Worm (Caenorhabditis elegans) whole organism, early embryonic: ENCODE measurements around the gene dnj-9.
A peak's percentile ranks its signal among the peaks of the same experiment; 100 is the strongest.
"Not testable (repeated sequence)": the region's sequence is repeated elsewhere in the genome, so short reads cannot be mapped to it uniquely, and the experiment has no call there.

Experiments
- B0310.2 ChIP-seq: sonication (generic microtip); optimal IDR thresholded peaks from 2 replicates; lab custom pipeline; 2016; ENCODE audit warnings: mild to moderate bottlenecking, missing genetic modification characterization, missing compliant biosample characterization
- F13C5.2 ChIP-seq: sonication (generic microtip); optimal IDR thresholded peaks from 2 replicates; lab custom pipeline; 2017; ENCODE audit warnings: mild to moderate bottlenecking, missing genetic modification characterization, inconsistent platforms, missing compliant biosample characterization
- aly-1 ChIP-seq: sonication (generic microtip); optimal IDR thresholded peaks from 2 replicates; lab custom pipeline; 2016; ENCODE audit warnings: missing genetic modification characterization, missing compliant biosample characterization
- ama-1 ChIP-seq: fragments of 150-350 bp; optimal IDR thresholded peaks from 2 replicates; lab custom pipeline; 2014
- ceh-13 ChIP-seq: fragments of 200-800 bp; sonication (Bioruptor generic); optimal IDR thresholded peaks from 2 replicates; lab custom pipeline; 2018; ENCODE audit warnings: mild to moderate bottlenecking, missing genetic modification characterization, missing compliant biosample characterization
- ceh-36 ChIP-seq: sonication (generic microtip); optimal IDR thresholded peaks from 2 replicates; lab custom pipeline; 2016; ENCODE audit warnings: missing genetic modification characterization, inconsistent platforms, missing compliant biosample characterization
- ets-7 ChIP-seq: sonication (generic microtip); optimal IDR thresholded peaks from 2 replicates; lab custom pipeline; 2016; ENCODE audit warnings: missing genotype, missing genetic modification characterization, missing compliant biosample characterization
- flt-1 ChIP-seq: fragments of 200-800 bp; sonication (Bioruptor generic); IDR thresholded peaks from 2 replicates; pipeline ENCODE4 v1.3.6; 2022; ENCODE audit warnings: missing genetic modification characterization, missing compliant biosample characterization
- hmbx-1 ChIP-seq: sonication (generic microtip); optimal IDR thresholded peaks from 2 replicates; lab custom pipeline; 2016; ENCODE audit warnings: mild to moderate bottlenecking, missing genetic modification characterization, missing compliant biosample characterization
- hmg-4 ChIP-seq: fragments of 200-800 bp; sonication (Bioruptor generic); optimal IDR thresholded peaks from 2 replicates; lab custom pipeline; 2018; ENCODE audit warnings: mild to moderate bottlenecking, missing genetic modification characterization, missing compliant biosample characterization
- hnd-1 ChIP-seq: sonication (generic microtip); optimal IDR thresholded peaks from 2 replicates; lab custom pipeline; 2016; ENCODE audit warnings: missing genetic modification characterization, missing compliant biosample characterization
- pes-1 ChIP-seq: fragments of 200-800 bp; sonication (Bioruptor generic); IDR thresholded peaks from 2 replicates; pipeline ENCODE4 v1.3.6; 2022; ENCODE audit warnings: missing genetic modification reagents, missing genetic modification characterization, missing compliant biosample characterization
- scrt-1 ChIP-seq: fragments of 200-800 bp; sonication (Bioruptor generic); IDR thresholded peaks from 2 replicates; pipeline ENCODE4 v1.3.6; 2022; ENCODE audit warnings: missing genetic modification characterization, missing compliant biosample characterization
- sea-1 ChIP-seq: fragments of 200-800 bp; sonication (Bioruptor generic); conservative IDR thresholded peaks from 2 replicates; pipeline ENCODE4 v1.3.6; 2022; ENCODE audit warnings: missing genetic modification characterization, missing compliant biosample characterization
- tbx-11 ChIP-seq: fragments of 200-800 bp; sonication (Bioruptor generic); IDR thresholded peaks from 2 replicates; pipeline ENCODE4 v1.3.6; 2022; ENCODE audit warnings: missing genetic modification characterization, missing compliant biosample characterization
- tbx-37 ChIP-seq: fragments of 200-800 bp; sonication (Bioruptor generic); conservative IDR thresholded peaks from 2 replicates; pipeline ENCODE4 v1.3.6; 2022; ENCODE audit warnings: missing genetic modification reagents, missing genetic modification characterization, missing compliant biosample characterization
- tra-4 ChIP-seq: sonication (generic microtip); optimal IDR thresholded peaks from 2 replicates; lab custom pipeline; 2017; ENCODE audit warnings: missing genetic modification characterization, missing compliant biosample characterization

dnj-9 gene

DNA sequence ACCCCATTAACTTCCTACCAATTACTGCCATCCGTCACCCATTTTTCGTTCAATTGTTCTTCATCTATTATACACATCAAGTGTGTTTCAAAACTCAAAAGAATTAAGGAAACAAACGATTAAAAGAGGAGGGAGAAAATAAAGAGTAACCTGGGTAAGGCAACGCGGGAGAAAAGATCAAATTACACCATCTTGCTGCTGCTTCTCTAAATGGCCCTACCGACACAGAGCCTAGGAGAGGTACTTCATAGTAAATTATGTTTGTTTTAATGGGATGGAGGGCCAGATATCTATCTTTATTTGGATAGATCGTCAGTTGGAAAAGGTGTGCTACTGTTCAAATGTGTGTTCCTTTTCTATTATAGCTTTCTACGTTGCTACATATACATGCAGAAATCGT is 36.5 kb upstream of the dnj-9 start:
- TF ChIP-seq hmbx-1 (tag; lab: Kevin White, UChicago) (no peak), pes-1 (no peak), hnd-1 (tag; lab: Kevin White, UChicago) (no peak), scrt-1 (GFP tag; lab: Robert Waterston, UW) (no peak), F13C5.2 (tag; lab: Kevin White, UChicago) (no peak), tbx-11 (GFP tag; lab: Robert Waterston, UW) (no peak), hmg-4 (GFP tag; lab: Kevin White, UChicago) (no peak), tbx-37 (GFP tag; lab: Robert Waterston, UW) (no peak)

DNA sequence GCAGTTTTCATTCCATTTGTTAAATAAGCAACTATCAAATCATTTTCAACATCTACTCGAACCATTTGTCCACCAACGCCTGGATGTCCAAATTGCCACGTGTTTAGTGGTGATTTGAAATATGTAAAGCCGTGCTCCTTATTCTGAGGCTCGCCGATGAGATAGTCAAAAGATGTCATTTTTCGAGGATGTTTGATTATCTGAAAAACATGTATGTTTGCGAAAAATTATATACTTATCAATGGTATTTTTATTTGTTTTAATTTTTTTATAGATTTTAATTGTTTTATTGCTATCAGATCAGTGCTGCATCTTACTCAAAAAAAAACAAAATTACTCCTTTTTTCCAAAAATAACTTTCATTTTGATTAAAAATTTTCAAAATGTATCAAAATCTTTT is 33.1 kb upstream of the dnj-9 start:
- TF ChIP-seq pes-1, result no peak
- TF ChIP-seq sea-1 (GFP tag; lab: Robert Waterston, UW), result no peak
- no peak for TF ChIP-seq ceh-36 (tag; lab: Kevin White, UChicago)
- TF ChIP-seq hmbx-1 (tag; lab: Kevin White, UChicago), result no peak
- TF ChIP-seq scrt-1 (GFP tag; lab: Robert Waterston, UW), result no peak
- TF ChIP-seq ama-1 (lab: Kevin White, UChicago), result no peak
- no peak for TF ChIP-seq aly-1 (tag; lab: Kevin White, UChicago)
- no peak for TF ChIP-seq tbx-37 (GFP tag; lab: Robert Waterston, UW)
- TF ChIP-seq B0310.2 (tag; lab: Kevin White, UChicago), result no peak

- TF ChIP-seq sea-1 (GFP tag; lab: Robert Waterston, UW) (no peak), tbx-11 (GFP tag; lab: Robert Waterston, UW) (no peak), F13C5.2 (tag; lab: Kevin White, UChicago) (no peak), flt-1 (GFP tag; lab: Robert Waterston, UW) (no peak), hmg-4 (GFP tag; lab: Kevin White, UChicago) (no peak), B0310.2 (tag; lab: Kevin White, UChicago) (no peak), hmbx-1 (tag; lab: Kevin White, UChicago) (no peak), ets-7 (no peak), ceh-36 (tag; lab: Kevin White, UChicago) (no peak), hnd-1 (tag; lab: Kevin White, UChicago) (no peak), aly-1 (tag; lab: Kevin White, UChicago) (no peak), pes-1 (no peak), scrt-1 (GFP tag; lab: Robert Waterston, UW) (no peak), ama-1 (lab: Kevin White, UChicago) (no peak), ceh-13 (no peak), tra-4 (tag; lab: Kevin White, UChicago) (no peak), tbx-37 (GFP tag; lab: Robert Waterston, UW) (no peak)
These were observed 30.1 kb upstream of the dnj-9 start, which contains the start of gene lact-5 for ce11 chrII:4821739-4822138. Gene lact-5 (minus strand): TSS chrII:4821739.

ce11 chrII:4822610-4823009 is 29.2 kb upstream of the dnj-9 start:
- TF ChIP-seq ceh-36 (tag; lab: Kevin White, UChicago), result no peak
- no peak for TF ChIP-seq hnd-1 (tag; lab: Kevin White, UChicago)
- no peak for TF ChIP-seq flt-1 (GFP tag; lab: Robert Waterston, UW)
- TF ChIP-seq ceh-13, result no peak
- TF ChIP-seq tbx-37 (GFP tag; lab: Robert Waterston, UW), result no peak
- TF ChIP-seq tra-4 (tag; lab: Kevin White, UChicago), result no peak
- no peak for TF ChIP-seq F13C5.2 (tag; lab: Kevin White, UChicago)
- no peak for TF ChIP-seq scrt-1 (GFP tag; lab: Robert Waterston, UW)
- TF ChIP-seq hmg-4 (GFP tag; lab: Kevin White, UChicago), result no peak
- TF ChIP-seq ama-1 (lab: Kevin White, UChicago), result no peak
- TF ChIP-seq hmbx-1 (tag; lab: Kevin White, UChicago), result no peak
- TF ChIP-seq ets-7, result no peak
- no peak for TF ChIP-seq sea-1 (GFP tag; lab: Robert Waterston, UW)
- no peak for TF ChIP-seq aly-1 (tag; lab: Kevin White, UChicago)
- no peak for TF ChIP-seq pes-1
- no peak for TF ChIP-seq tbx-11 (GFP tag; lab: Robert Waterston, UW)

ce11 chrII:4825133-4825532 is 26.7 kb upstream of the dnj-9 start, which contains the start of the genes C33F10.8 and msp-40:
Gene C33F10.8 (minus strand): TSS chrII:4825233.
Gene msp-40 (plus strand): TSS chrII:4825414.
- not testable (repeated sequence) for TF ChIP-seq hmg-4 (GFP tag; lab: Kevin White, UChicago); ets-7; scrt-1 (GFP tag; lab: Robert Waterston, UW)

DNA sequence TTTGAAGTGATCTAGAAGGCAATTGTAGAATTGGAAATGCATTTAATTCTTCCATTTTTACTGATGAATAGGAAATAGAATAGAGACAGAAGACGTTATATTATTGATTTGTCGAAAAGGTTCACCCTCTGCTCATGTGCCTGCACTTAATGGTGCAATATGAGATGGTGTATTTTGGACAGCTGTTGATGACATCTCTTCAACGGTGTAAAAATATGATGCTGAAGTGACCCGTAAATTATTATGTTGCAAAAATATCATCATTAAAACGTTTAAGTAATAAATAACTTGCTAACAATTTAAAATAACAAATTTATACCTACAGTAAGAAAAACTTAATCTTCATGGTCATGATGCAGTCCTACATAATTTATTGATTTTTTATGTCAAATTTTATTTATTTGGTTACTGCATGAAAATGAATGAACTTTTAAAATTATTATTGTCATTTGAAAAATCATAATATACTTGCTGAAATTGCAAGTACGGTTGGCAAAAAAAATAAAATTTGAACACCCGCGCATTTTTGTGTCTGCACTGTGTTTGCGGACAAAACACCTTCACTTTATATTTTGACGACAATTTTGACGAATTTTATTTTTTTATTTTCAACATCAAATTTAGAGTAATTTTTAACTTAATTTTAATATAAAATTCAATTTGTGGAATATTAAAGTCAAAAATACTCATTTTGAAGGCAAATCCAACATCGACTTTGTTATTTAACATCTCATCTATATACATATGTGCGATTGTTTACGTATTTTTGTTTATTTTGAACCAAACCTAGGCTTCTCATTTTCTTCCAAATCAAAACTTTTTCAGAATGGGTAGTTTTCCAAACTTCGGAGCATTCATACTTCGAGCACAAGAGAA is 23.9 kb upstream of the dnj-9 start, which contains the start of the genes fbxb-88 and tbck-1:
TSS of gene fbxb-88 (minus strand) at position 151 of the 876 bp plus-strand sequence.
TSS of gene tbck-1 (plus strand) at position 826 of the 876 bp plus-strand sequence.
- TF ChIP-seq F13C5.2 (tag; lab: Kevin White, UChicago) (peak; percentile 46), tbx-37 (GFP tag; lab: Robert Waterston, UW) (no peak)

ce11 chrII:4834761-4835160 is 17.1 kb upstream of the dnj-9 start, which contains the start of the genes C33F10.11 and C33F10.1:
Gene C33F10.11 (minus strand): TSS chrII:4834861.
Gene C33F10.1 (plus strand): TSS chrII:4835023.
- TF ChIP-seq pes-1 (no peak), hmg-4 (GFP tag; lab: Kevin White, UChicago) (no peak), hmbx-1 (tag; lab: Kevin White, UChicago) (no peak), tra-4 (tag; lab: Kevin White, UChicago) (no peak), ets-7 (no peak), ama-1 (lab: Kevin White, UChicago) (no peak), B0310.2 (tag; lab: Kevin White, UChicago) (no peak), ceh-13 (no peak), flt-1 (GFP tag; lab: Robert Waterston, UW) (no peak), aly-1 (tag; lab: Kevin White, UChicago) (no peak), tbx-37 (GFP tag; lab: Robert Waterston, UW) (no peak), scrt-1 (GFP tag; lab: Robert Waterston, UW) (no peak), tbx-11 (GFP tag; lab: Robert Waterston, UW) (no peak), ceh-36 (tag; lab: Kevin White, UChicago) (no peak), sea-1 (GFP tag; lab: Robert Waterston, UW) (no peak), F13C5.2 (tag; lab: Kevin White, UChicago) (no peak), hnd-1 (tag; lab: Kevin White, UChicago) (no peak)
